Worm (Caenorhabditis elegans): Measurements from ENCODE around the gene pho-12.
A peak's percentile ranks its signal among the peaks of the same experiment; 100 is the strongest.

Gene pho-12

DNA sequence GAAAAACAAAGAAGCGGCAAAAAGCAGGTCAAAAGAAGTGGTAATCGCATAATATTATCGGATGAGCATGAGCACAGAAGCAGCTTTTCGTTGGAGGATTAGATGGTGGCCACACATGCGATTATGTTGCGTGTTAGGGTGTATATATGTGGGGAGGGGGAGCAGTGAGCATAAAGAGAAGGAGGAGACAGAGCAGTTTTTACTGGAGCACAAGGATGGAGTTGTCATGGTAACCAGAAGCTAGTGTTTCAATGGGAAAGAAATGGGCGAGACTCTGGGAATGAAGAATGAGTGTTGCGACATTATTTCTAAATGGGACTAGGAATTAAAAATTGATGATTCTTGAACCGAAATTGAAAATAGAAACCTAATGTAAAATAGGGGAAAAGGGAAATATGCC, 7.3 kb upstream of the pho-12 start, which contains the start of gene C27A2.8:
Gene C27A2.8, minus strand, starts transcription at position 117 of the 400 bp plus-strand sequence.
- TF ChIP-seq ztf-29 (GFP tag; IDR thresholded peaks at IDR 0.05) (no peak), klf-2 (GFP tag; conservative IDR thresholded peaks at IDR 0.05) (no peak), tab-1 (GFP tag; IDR thresholded peaks at IDR 0.05) (no peak), cog-1 (tag; optimal IDR thresholded peaks at IDR 0.05) (no peak), T22C8.4 (GFP tag; IDR thresholded peaks at IDR 0.05) (no peak), med-1 (GFP tag; optimal IDR thresholded peaks at IDR 0.05; ENCODE audit: insufficient read depth) (no peak), flt-1 (GFP tag; IDR thresholded peaks at IDR 0.05) (no peak), ztf-23 (GFP tag; IDR thresholded peaks at IDR 0.05) (no peak), ref-1 (GFP tag; conservative IDR thresholded peaks at IDR 0.05) (no peak)

DNA sequence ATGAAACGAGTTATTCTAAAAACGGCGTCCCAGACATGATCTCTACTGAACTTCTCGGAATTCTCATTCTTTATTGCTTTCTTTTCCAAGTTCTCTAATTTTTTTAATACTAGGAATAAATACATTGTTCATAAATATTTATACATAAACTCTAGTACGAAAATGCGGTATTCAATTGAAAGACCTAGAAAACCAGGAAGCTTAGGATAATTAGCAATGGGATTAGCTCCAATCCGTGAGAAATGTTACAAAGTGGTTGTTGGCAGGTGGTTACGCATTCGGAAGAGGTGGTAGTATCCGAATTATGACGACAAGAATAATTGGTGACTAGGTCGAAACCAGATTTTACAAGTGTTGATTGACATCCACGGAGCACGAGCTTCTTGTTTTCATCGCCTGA, 6.3 kb upstream of the pho-12 start:
- no peak for TF ChIP-seq klf-2 (GFP tag; conservative IDR thresholded peaks at IDR 0.05)
- no peak for TF ChIP-seq T22C8.4 (GFP tag; IDR thresholded peaks at IDR 0.05)
- TF ChIP-seq ztf-23 (GFP tag; IDR thresholded peaks at IDR 0.05): no peak
- no peak for TF ChIP-seq flt-1 (GFP tag; IDR thresholded peaks at IDR 0.05)
- TF ChIP-seq tab-1 (GFP tag; IDR thresholded peaks at IDR 0.05): no peak
- no peak for TF ChIP-seq cog-1 (tag; optimal IDR thresholded peaks at IDR 0.05)
- TF ChIP-seq med-1 (GFP tag; optimal IDR thresholded peaks at IDR 0.05; ENCODE audit: insufficient read depth): no peak
- no peak for TF ChIP-seq ztf-29 (GFP tag; IDR thresholded peaks at IDR 0.05)
- no peak for TF ChIP-seq ref-1 (GFP tag; conservative IDR thresholded peaks at IDR 0.05)

DNA sequence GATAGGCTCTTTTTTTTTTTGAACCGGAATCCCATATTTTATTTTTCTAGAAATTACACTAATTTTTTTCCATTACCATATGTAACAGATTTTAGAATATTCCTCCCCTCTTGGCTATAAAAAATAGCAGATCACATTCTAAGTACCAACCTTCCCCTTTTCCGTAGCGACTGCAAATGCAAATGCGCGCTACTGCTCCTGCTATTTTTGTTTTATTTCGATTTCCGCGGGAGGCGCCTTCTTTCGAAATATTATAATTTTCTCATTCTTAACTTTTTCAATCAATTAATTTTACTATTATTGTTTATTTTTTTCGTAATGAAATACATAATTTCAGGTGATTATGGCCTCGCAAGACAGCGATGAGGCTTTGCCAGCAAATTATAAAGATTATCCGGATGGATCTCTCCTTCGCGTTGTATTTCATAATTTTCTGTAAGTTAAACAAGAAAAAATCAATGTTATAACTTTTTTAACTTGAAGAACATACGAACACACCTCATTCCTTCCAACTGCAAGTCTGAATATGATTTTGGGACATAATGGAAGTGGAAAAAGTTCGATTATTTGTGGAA, 1.3 kb upstream of the pho-12 start, which contains the start of gene smc-5:
Gene smc-5, plus strand, starts transcription at position 332 of the 575 bp plus-strand sequence.
- no peak for TF ChIP-seq tab-1 (GFP tag; IDR thresholded peaks at IDR 0.05)
- no peak for TF ChIP-seq ref-1 (GFP tag; conservative IDR thresholded peaks at IDR 0.05)
- no peak for TF ChIP-seq med-1 (GFP tag; optimal IDR thresholded peaks at IDR 0.05; ENCODE audit: insufficient read depth)
- TF ChIP-seq T22C8.4 (GFP tag; IDR thresholded peaks at IDR 0.05): 0 out of 2 replicates have a peak, but pooled peaks have one; percentile 9
- 0 out of 2 replicates have a peak, but pooled peaks have one; percentile 38 for TF ChIP-seq ztf-23 (GFP tag; IDR thresholded peaks at IDR 0.05)
- 0 out of 2 replicates have a peak, but pooled peaks have one; percentile 55 for TF ChIP-seq klf-2 (GFP tag; conservative IDR thresholded peaks at IDR 0.05)
- peak; percentile 56; the same call in 1 of the 2 replicates for TF ChIP-seq flt-1 (GFP tag; IDR thresholded peaks at IDR 0.05)
- no peak for TF ChIP-seq ztf-29 (GFP tag; IDR thresholded peaks at IDR 0.05)
- TF ChIP-seq cog-1 (tag; optimal IDR thresholded peaks at IDR 0.05): peak; percentile 4

DNA sequence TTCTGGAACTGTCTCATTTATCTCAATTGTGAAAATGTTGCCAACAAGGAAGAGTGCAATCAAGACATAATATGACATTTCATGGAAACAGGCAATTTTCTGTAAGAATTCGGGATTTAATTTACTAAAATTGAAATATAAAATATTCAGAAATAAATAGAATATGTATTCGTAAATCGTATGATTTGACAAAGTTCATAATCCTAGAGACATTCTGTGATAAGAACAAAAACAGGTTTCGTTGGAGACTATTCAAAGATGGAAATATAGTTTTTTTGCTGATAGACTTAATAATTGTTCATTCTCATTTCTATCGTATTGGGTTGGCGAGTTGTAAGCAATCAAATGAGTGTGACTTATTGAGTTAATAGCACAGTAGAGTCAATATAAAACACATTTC, 2.6 kb downstream of the pho-12 start, which contains the start of gene C27A2.12:
Gene C27A2.12, minus strand, starts transcription at position 101 of the 400 bp plus-strand sequence.
- TF ChIP-seq T22C8.4 (GFP tag; IDR thresholded peaks at IDR 0.05): no peak
- no peak for TF ChIP-seq ztf-23 (GFP tag; IDR thresholded peaks at IDR 0.05)
- no peak for TF ChIP-seq klf-2 (GFP tag; conservative IDR thresholded peaks at IDR 0.05)
- no peak for TF ChIP-seq tab-1 (GFP tag; IDR thresholded peaks at IDR 0.05)
- TF ChIP-seq flt-1 (GFP tag; IDR thresholded peaks at IDR 0.05): no peak
- TF ChIP-seq ztf-29 (GFP tag; IDR thresholded peaks at IDR 0.05): no peak
- TF ChIP-seq ref-1 (GFP tag; conservative IDR thresholded peaks at IDR 0.05): no peak
- TF ChIP-seq med-1 (GFP tag; optimal IDR thresholded peaks at IDR 0.05; ENCODE audit: insufficient read depth): no peak
- TF ChIP-seq cog-1 (tag; optimal IDR thresholded peaks at IDR 0.05): no peak

DNA sequence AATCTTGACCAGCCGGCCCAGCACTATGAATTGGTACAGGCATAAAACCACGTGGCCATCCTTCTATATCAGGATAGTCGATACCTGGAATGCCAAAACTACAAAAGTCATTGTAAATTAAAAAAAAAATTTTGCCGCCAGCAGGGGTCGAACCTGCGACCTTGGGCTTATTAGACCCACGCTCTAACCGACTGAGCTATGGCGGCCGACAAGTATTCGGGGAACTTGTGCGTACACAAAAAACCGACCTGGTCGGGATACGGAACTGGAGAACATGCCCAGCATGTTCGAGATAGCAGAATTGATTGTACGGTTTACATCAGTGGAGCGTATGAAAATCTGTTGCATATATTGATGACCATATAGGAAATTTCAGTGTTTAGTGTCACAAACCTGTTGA, 3.3 kb downstream of the pho-12 start:
- peak; percentile 78; the same call in 1 of the 2 replicates for TF ChIP-seq ztf-29 (GFP tag; IDR thresholded peaks at IDR 0.05)
- TF ChIP-seq flt-1 (GFP tag; IDR thresholded peaks at IDR 0.05): peak; percentile 81
- TF ChIP-seq med-1 (GFP tag; optimal IDR thresholded peaks at IDR 0.05; ENCODE audit: insufficient read depth): no peak
- TF ChIP-seq tab-1 (GFP tag; IDR thresholded peaks at IDR 0.05): peak; percentile 74
- TF ChIP-seq T22C8.4 (GFP tag; IDR thresholded peaks at IDR 0.05): peak; percentile 43; the same call in 1 of the 2 replicates
- no peak for TF ChIP-seq ztf-23 (GFP tag; IDR thresholded peaks at IDR 0.05)
- peak; percentile 68; the same call in 1 of the 2 replicates for TF ChIP-seq ref-1 (GFP tag; conservative IDR thresholded peaks at IDR 0.05)
- no peak for TF ChIP-seq klf-2 (GFP tag; conservative IDR thresholded peaks at IDR 0.05)
- TF ChIP-seq cog-1 (tag; optimal IDR thresholded peaks at IDR 0.05): no peak

DNA sequence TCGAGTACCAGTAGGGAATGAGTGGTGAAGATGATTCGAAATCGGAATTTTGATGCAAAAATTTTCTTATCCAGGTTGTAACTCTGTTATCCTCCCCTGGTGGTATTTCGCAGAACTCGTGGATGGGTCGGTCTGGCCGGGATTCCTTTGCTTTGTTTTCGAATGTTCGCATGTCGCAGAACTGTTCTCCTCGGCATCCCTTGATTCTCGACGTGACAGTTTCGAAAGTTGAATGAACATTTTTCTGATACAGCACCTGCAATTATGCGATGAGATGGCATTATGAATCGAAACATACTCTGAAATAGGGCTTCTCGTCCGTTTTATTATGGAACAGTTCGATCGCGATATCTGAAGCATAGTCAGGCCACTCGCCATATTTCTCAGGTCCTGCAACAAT, 4.4 kb downstream of the pho-12 start:
- TF ChIP-seq med-1 (GFP tag; optimal IDR thresholded peaks at IDR 0.05; ENCODE audit: insufficient read depth) (no peak), flt-1 (GFP tag; IDR thresholded peaks at IDR 0.05) (no peak), ztf-23 (GFP tag; IDR thresholded peaks at IDR 0.05) (no peak)

DNA sequence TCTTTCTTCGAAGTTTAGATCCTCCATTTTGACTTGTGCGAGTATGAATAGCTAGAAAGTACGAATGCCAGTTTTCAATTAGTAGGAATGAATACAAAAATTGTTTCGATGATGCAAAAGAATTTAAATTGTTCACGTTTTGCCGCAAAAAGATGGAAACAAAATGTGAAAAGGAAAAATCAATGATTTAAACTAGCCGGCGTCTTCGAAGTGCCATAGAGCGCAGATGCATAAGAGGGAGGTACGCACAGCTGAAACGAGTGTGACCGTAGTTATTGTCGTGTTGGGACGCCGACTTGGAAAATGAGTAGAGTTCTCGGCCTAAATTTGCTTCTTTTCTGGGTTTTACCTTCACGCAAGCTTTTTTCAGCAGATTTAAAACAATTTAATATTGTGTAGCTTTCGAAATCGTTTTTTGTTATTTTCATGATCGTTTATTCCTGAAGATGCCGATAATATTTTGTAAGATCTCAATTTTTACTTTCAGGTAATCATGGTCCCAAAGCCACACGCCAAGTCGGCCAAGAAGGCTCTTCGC, 5.4 kb downstream of the pho-12 start, which contains the start of the genes ify-1 and rpl-22:
Gene ify-1, minus strand, starts transcription at position 51 of the 538 bp plus-strand sequence.
Gene rpl-22, plus strand, starts transcription at position 488 of the 538 bp plus-strand sequence.
- TF ChIP-seq ztf-29 (GFP tag; IDR thresholded peaks at IDR 0.05) (no peak; the same call in 1 of the 2 replicates), flt-1 (GFP tag; IDR thresholded peaks at IDR 0.05) (peak; percentile 77), tab-1 (GFP tag; IDR thresholded peaks at IDR 0.05) (no peak), ref-1 (GFP tag; conservative IDR thresholded peaks at IDR 0.05) (no peak), ztf-23 (GFP tag; IDR thresholded peaks at IDR 0.05) (peak; percentile 83), med-1 (GFP tag; optimal IDR thresholded peaks at IDR 0.05; ENCODE audit: insufficient read depth) (no peak), klf-2 (GFP tag; conservative IDR thresholded peaks at IDR 0.05) (no peak), cog-1 (tag; optimal IDR thresholded peaks at IDR 0.05) (peak; percentile 65), T22C8.4 (GFP tag; IDR thresholded peaks at IDR 0.05) (peak; percentile 72; the same call in 1 of the 2 replicates)

DNA sequence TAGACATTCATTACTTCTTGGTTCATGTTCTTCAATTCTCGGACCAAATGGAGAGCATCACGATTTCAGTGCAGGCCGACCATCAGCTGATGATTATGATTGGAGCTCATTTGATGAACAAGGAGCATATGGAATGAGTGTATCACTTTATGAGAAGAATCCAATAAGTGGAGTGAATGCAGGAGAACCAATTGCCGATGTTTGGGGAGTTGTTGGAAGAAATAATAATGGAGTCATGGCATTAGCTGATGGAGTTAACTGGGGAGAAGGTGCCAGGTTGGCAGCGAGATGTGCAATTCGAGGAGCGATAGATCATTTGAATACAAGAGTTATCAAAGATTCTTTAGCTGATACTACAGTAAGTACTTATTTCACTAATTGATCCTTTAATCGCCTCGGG, 9.8 kb downstream of the pho-12 start:
- TF ChIP-seq ztf-29 (GFP tag; IDR thresholded peaks at IDR 0.05) (no peak), cog-1 (tag; optimal IDR thresholded peaks at IDR 0.05) (no peak), ztf-23 (GFP tag; IDR thresholded peaks at IDR 0.05) (no peak), ref-1 (GFP tag; conservative IDR thresholded peaks at IDR 0.05) (no peak), tab-1 (GFP tag; IDR thresholded peaks at IDR 0.05) (no peak), T22C8.4 (GFP tag; IDR thresholded peaks at IDR 0.05) (no peak), med-1 (GFP tag; optimal IDR thresholded peaks at IDR 0.05; ENCODE audit: insufficient read depth) (no peak), flt-1 (GFP tag; IDR thresholded peaks at IDR 0.05) (no peak), klf-2 (GFP tag; conservative IDR thresholded peaks at IDR 0.05) (no peak)

DNA sequence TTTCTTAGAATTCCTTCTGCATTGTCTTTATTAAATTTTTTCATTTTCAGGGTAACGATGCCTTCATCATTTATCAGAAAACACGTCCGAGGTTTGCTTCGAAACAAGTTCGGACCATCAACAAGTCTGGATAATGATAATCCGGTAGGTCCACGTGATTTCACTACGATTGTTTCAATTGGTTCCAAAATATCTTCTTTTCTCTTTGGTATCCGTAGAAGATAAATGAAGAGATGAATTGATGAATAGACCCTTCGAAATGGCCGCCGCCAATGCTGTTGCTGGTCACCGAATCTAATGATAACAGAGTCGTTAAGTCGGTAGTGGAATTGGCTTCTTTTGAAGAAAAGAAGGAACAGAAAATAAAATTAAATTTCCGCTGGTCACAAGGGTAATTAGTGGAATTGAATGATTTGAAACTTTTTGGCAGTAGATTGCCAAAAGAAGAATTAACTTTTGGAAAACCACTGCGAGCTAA, 10.7 kb downstream of the pho-12 start, which contains the start of gene F33G12.6:
Gene F33G12.6, plus strand, starts transcription at position 51 of the 478 bp plus-strand sequence.
- TF ChIP-seq med-1 (GFP tag; optimal IDR thresholded peaks at IDR 0.05; ENCODE audit: insufficient read depth) (no peak), cog-1 (tag; optimal IDR thresholded peaks at IDR 0.05) (no peak), flt-1 (GFP tag; IDR thresholded peaks at IDR 0.05) (no peak), ref-1 (GFP tag; conservative IDR thresholded peaks at IDR 0.05) (no peak), ztf-23 (GFP tag; IDR thresholded peaks at IDR 0.05) (no peak), klf-2 (GFP tag; conservative IDR thresholded peaks at IDR 0.05) (no peak), T22C8.4 (GFP tag; IDR thresholded peaks at IDR 0.05) (no peak)

All from whole organism, midembryonic.